Worm (Caenorhabditis elegans) whole organism, L3 larva: ENCODE measurements around the gene T03F6.10.

Source experiments
- R02D3.7 ChIP-seq: fragments of 150-350 bp; optimal IDR thresholded peaks from 2 replicates; lab custom pipeline; 2014; ENCODE audit warnings: missing biosample characterization, missing genetic modification characterization
- ZK546.5 ChIP-seq: sonication (generic microtip); optimal IDR thresholded peaks from 2 replicates; lab custom pipeline; 2017; ENCODE audit warnings: missing biosample characterization, missing genetic modification characterization
- aly-2 ChIP-seq: fragments of 150-350 bp; optimal IDR thresholded peaks from 2 replicates; lab custom pipeline; 2014; ENCODE audit warnings: missing biosample characterization, missing genetic modification characterization
- ceh-16 ChIP-seq: sonication (generic microtip); optimal IDR thresholded peaks from 2 replicates; lab custom pipeline; 2017; ENCODE audit warnings: missing biosample characterization, missing genetic modification characterization
- ceh-9 ChIP-seq: sonication (generic microtip); optimal IDR thresholded peaks from 2 replicates; lab custom pipeline; 2018; ENCODE audit warnings: missing biosample characterization, missing genetic modification characterization
- daf-12 ChIP-seq: fragments of 150-350 bp; optimal IDR thresholded peaks from 2 replicates; lab custom pipeline; 2014; ENCODE audit warnings: missing biosample characterization, missing genetic modification reagents, missing genetic modification characterization
- egl-27 ChIP-seq: sonication (generic microtip); optimal IDR thresholded peaks from 4 replicates; lab custom pipeline; 2017; ENCODE audit warnings: missing biosample characterization, missing genetic modification reagents, missing genetic modification characterization
- elt-1 ChIP-seq: fragments of 150-350 bp; optimal IDR thresholded peaks from 2 replicates; lab custom pipeline; 2014; ENCODE audit warnings: missing biosample characterization, missing genetic modification characterization
- elt-2 ChIP-seq: sonication (generic microtip); optimal IDR thresholded peaks from 2 replicates; lab custom pipeline; 2016; ENCODE audit warnings: missing genetic modification reagents, mild to moderate bottlenecking, missing genetic modification characterization, missing compliant biosample characterization
- elt-3 ChIP-seq, 3 experiments: fragments of 150-350 bp in 1 of 3; sonication (generic microtip) in 2 of 3; optimal IDR thresholded peaks; 2 replicates in 2 of 3; 4 replicates in 1 of 3; lab custom pipeline; 2014 to 2017; ENCODE audit warnings: missing biosample characterization in 3 of 3, missing genetic modification characterization in 3 of 3
- eor-1 ChIP-seq, 2 experiments: fragments of 150-350 bp; optimal IDR thresholded peaks; 2 replicates each; lab custom pipeline; 2014 to 2018; ENCODE audit warnings: missing biosample characterization in 2 of 2, missing genetic modification characterization in 2 of 2
- fos-1 ChIP-seq: fragments of 150-350 bp; optimal IDR thresholded peaks from 2 replicates; lab custom pipeline; 2014; ENCODE audit warnings: missing biosample characterization, missing genetic modification characterization
- hmg-11 ChIP-seq: sonication (generic microtip); optimal IDR thresholded peaks from 2 replicates; lab custom pipeline; 2016; ENCODE audit warnings: missing genetic modification characterization, missing compliant biosample characterization
- lin-15B ChIP-seq: fragments of 150-350 bp; optimal IDR thresholded peaks from 2 replicates; lab custom pipeline; 2014; ENCODE audit warnings: missing biosample characterization, missing genetic modification characterization
- lin-39 ChIP-seq: fragments of 150-350 bp; optimal IDR thresholded peaks from 2 replicates; lab custom pipeline; 2018; ENCODE audit warnings: missing biosample characterization, missing genetic modification reagents, missing genetic modification characterization
- lsy-12 ChIP-seq: sonication (generic microtip); optimal IDR thresholded peaks from 2 replicates; lab custom pipeline; 2016; ENCODE audit warnings: mild to moderate bottlenecking, missing genetic modification characterization, missing compliant biosample characterization
- mdl-1 ChIP-seq: fragments of 150-350 bp; optimal IDR thresholded peaks from 2 replicates; lab custom pipeline; 2014; ENCODE audit warnings: missing biosample characterization, missing genetic modification characterization
- nfya-1 ChIP-seq: sonication (generic microtip); optimal IDR thresholded peaks from 2 replicates; lab custom pipeline; 2017; ENCODE audit warnings: missing genetic modification characterization, mild to moderate bottlenecking, missing compliant biosample characterization, antibody characterized with exemption, moderate library complexity; ENCODE audit not compliant: insufficient read depth
- nhr-11 ChIP-seq: fragments of 150-350 bp; optimal IDR thresholded peaks from 2 replicates; lab custom pipeline; 2014; ENCODE audit warnings: missing biosample characterization, missing genetic modification characterization
- nhr-23 ChIP-seq: fragments of 150-350 bp; optimal IDR thresholded peaks from 2 replicates; lab custom pipeline; 2014; ENCODE audit warnings: missing biosample characterization, missing genetic modification reagents, missing genetic modification characterization
- nhr-237 ChIP-seq: fragments of 150-350 bp; optimal IDR thresholded peaks from 2 replicates; lab custom pipeline; 2014; ENCODE audit warnings: missing biosample characterization, missing genetic modification characterization
- nhr-25 ChIP-seq: sonication (generic microtip); optimal IDR thresholded peaks from 2 replicates; lab custom pipeline; 2017; ENCODE audit warnings: missing biosample characterization, missing genetic modification characterization
- nhr-28 ChIP-seq: fragments of 150-350 bp; optimal IDR thresholded peaks from 2 replicates; lab custom pipeline; 2014; ENCODE audit warnings: missing biosample characterization, missing genetic modification characterization
- nhr-67 ChIP-seq: fragments of 150-350 bp; optimal IDR thresholded peaks from 2 replicates; lab custom pipeline; 2014; ENCODE audit warnings: missing biosample characterization, missing genetic modification characterization
- nhr-76 ChIP-seq: fragments of 150-350 bp; sonication (generic microtip); optimal IDR thresholded peaks from 5 replicates; lab custom pipeline; 2014; ENCODE audit warnings: missing biosample characterization, missing genetic modification characterization
- nhr-77 ChIP-seq: fragments of 150-350 bp; optimal IDR thresholded peaks from 2 replicates; lab custom pipeline; 2014; ENCODE audit warnings: missing biosample characterization, missing genetic modification characterization
- pha-4 ChIP-seq: fragments of 150-350 bp; optimal IDR thresholded peaks from 2 replicates; lab custom pipeline; 2014; ENCODE audit warnings: missing biosample characterization, missing genetic modification reagents, missing genetic modification characterization
- pqm-1 ChIP-seq: fragments of 150-350 bp; optimal IDR thresholded peaks from 2 replicates; lab custom pipeline; 2017; ENCODE audit warnings: missing biosample characterization, missing genetic modification characterization, inconsistent platforms
- skn-1 ChIP-seq: fragments of 150-350 bp; optimal IDR thresholded peaks from 2 replicates; lab custom pipeline; 2014; ENCODE audit warnings: missing biosample characterization, missing genetic modification characterization
- snpc-4 ChIP-seq: fragments of 150-350 bp; optimal IDR thresholded peaks from 2 replicates; lab custom pipeline; 2014; ENCODE audit warnings: missing biosample characterization, missing genetic modification characterization
- tbx-2 ChIP-seq: sonication (generic microtip); optimal IDR thresholded peaks from 2 replicates; lab custom pipeline; 2016; ENCODE audit warnings: mild to moderate bottlenecking, missing genetic modification characterization, missing compliant biosample characterization
- unc-39 ChIP-seq: sonication (generic microtip); optimal IDR thresholded peaks from 4 replicates; lab custom pipeline; 2017; ENCODE audit warnings: missing biosample characterization, missing genetic modification characterization
- unc-62 ChIP-seq: fragments of 150-350 bp; sonication (generic microtip); optimal IDR thresholded peaks from 4 replicates; lab custom pipeline; 2014; ENCODE audit warnings: missing biosample characterization, missing genetic modification reagents, missing genetic modification characterization
- zag-1 ChIP-seq: fragments of 150-350 bp; optimal IDR thresholded peaks from 2 replicates; lab custom pipeline; 2014; ENCODE audit warnings: missing biosample characterization, missing genetic modification characterization
- ztf-11 ChIP-seq: fragments of 150-350 bp; optimal IDR thresholded peaks from 2 replicates; lab custom pipeline; 2014; ENCODE audit warnings: missing biosample characterization, missing genetic modification characterization
- ztf-4 ChIP-seq: fragments of 150-350 bp; optimal IDR thresholded peaks from 2 replicates; lab custom pipeline; 2014; ENCODE audit warnings: missing biosample characterization, missing genetic modification characterization

The T03F6.10 gene

ce11 chrIII:13344538-13345136, 33.5 kb downstream of the T03F6.10 start, which contains the start of gene acaa-2:
TSS of gene acaa-2 (plus strand) at chrIII:13344937.
- TF ChIP-seq nfya-1 (tag; lab: Kevin White, UChicago) (peak; percentile 40), elt-1 (tag; lab: Kevin White, UChicago) (no peak), nhr-25 (peak; percentile 35), pqm-1 (tag; lab: Kevin White, UChicago) (no peak), nhr-28 (tag; lab: Kevin White, UChicago) (no peak), tbx-2 (tag; lab: Kevin White, UChicago) (no peak), lsy-12 (no peak), daf-12 (no peak), unc-39 (tag; lab: Kevin White, UChicago) (no peak), elt-2 (tag; lab: Kevin White, UChicago) (peak; percentile 56), egl-27 (tag; lab: Kevin White, UChicago) (no peak), nhr-23 (tag; lab: Kevin White, UChicago) (no peak), eor-1 (tag; optimal IDR thresholded peaks at IDR 0.05; lab: Kevin White, UChicago) (no peak), skn-1 (peak; percentile 93), hmg-11 (peak; percentile 34), lin-15B (tag; lab: Kevin White, UChicago) (peak; percentile 0), nhr-76 (tag; lab: Kevin White, UChicago) (no peak), fos-1 (tag; lab: Kevin White, UChicago) (no peak), R02D3.7 (no peak)

ce11 chrIII:13343562-13344139, 34.5 kb downstream of the T03F6.10 start:
- TF ChIP-seq elt-3 (tag; optimal IDR thresholded peaks at IDR 0.05; lab: Kevin White, UChicago) = no peak
- TF ChIP-seq fos-1 (tag; lab: Kevin White, UChicago) = no peak
- no peak for TF ChIP-seq hmg-11
- TF ChIP-seq nhr-76 (tag; lab: Kevin White, UChicago) = no peak
- TF ChIP-seq, all 47 proteins: peak for 0

ce11 chrIII:13343117-13343516, 35.0 kb downstream of the T03F6.10 start, which contains the start of gene ife-1:
TSS of gene ife-1 (plus strand) at chrIII:13343417.
- TF ChIP-seq aly-2 = no peak
- TF ChIP-seq unc-39 (tag; lab: Kevin White, UChicago) = no peak
- no peak for TF ChIP-seq nhr-67 (tag; lab: Kevin White, UChicago)
- no peak for TF ChIP-seq ZK546.5 (tag; lab: Kevin White, UChicago)
- no peak for TF ChIP-seq lin-15B (tag; lab: Kevin White, UChicago)
- TF ChIP-seq unc-62 (GFP tag; lab: Kevin White, UChicago) = no peak
- no peak for TF ChIP-seq elt-2 (tag; lab: Kevin White, UChicago)
- TF ChIP-seq, all 47 proteins: peak for 0

ce11 chrIII:13342079-13342734, 35.9 kb downstream of the T03F6.10 start, which contains the start of gene dro-1:
TSS of gene dro-1 (plus strand) at chrIII:13342684.
- TF ChIP-seq lin-39 (tag; lab: Kevin White, UChicago) (no peak), ztf-11 (tag; lab: Kevin White, UChicago) (no peak), ceh-9 (tag; lab: Kevin White, UChicago) (no peak), eor-1 (tag; optimal IDR thresholded peaks at IDR 0.05; lab: Kevin White, UChicago) (no peak), nfya-1 (tag; lab: Kevin White, UChicago) (no peak), snpc-4 (no peak), pqm-1 (tag; lab: Kevin White, UChicago) (no peak), tbx-2 (tag; lab: Kevin White, UChicago) (no peak), ztf-4 (no peak), daf-12 (no peak), R02D3.7 (no peak), nhr-11 (tag; lab: Kevin White, UChicago) (no peak), nhr-28 (tag; lab: Kevin White, UChicago) (no peak), nhr-76 (tag; lab: Kevin White, UChicago) (no peak), nhr-77 (tag; lab: Kevin White, UChicago) (no peak)

ce11 chrIII:13341275-13341626, 36.9 kb downstream of the T03F6.10 start, which contains the start of gene nud-1:
TSS of gene nud-1 (plus strand) at chrIII:13341527.
- TF ChIP-seq zag-1 (no peak), ZK546.5 (tag; lab: Kevin White, UChicago) (no peak), elt-2 (tag; lab: Kevin White, UChicago) (no peak), nhr-237 (no peak), nhr-25 (no peak), hmg-11 (no peak), R02D3.7 (no peak), fos-1 (tag; lab: Kevin White, UChicago) (no peak), unc-39 (tag; lab: Kevin White, UChicago) (no peak), mdl-1 (tag; lab: Kevin White, UChicago) (no peak), ceh-16 (tag; lab: Kevin White, UChicago) (no peak), egl-27 (tag; lab: Kevin White, UChicago) (no peak), pha-4 (tag; lab: Kevin White, UChicago) (no peak), nhr-28 (tag; lab: Kevin White, UChicago) (no peak)
